Fruit fly (Drosophila melanogaster) S2 (cell line): ENCODE data around the gene Task7.

Experiments used
- CG8478 ChIP-seq: fragments of >200 bp; optimal IDR thresholded peaks from 2 replicates; lab custom pipeline; 2018
- CTCF ChIP-seq, 2 experiments: fragments of >200 bp; optimal IDR thresholded peaks; 2 replicates each; lab custom pipeline; 2018

DNA sequence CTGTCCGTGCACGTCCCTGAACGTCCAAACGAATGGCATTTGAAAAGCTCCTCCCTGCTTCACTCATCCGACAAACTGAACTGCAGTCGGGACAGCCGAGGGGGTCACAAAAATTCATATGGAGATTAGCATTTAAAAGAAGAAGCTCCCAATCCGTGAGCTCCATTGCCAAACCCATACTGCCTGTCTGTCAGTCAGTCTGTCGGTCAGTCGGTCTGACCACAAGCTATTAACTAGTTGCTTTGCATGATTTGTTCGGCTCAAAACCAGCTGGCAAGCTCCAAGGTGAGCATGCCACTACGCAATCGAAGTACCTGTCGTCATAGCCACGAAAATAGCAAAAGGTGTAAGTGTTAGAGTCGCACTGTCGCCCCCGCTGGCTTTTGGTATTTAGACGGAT lies 21.7 kb upstream of the Task7 start:
- no peak for TF ChIP-seq CG8478
- TF ChIP-seq CTCF (optimal IDR thresholded peaks at IDR 0.05; lab: Kevin White, UChicago), result no peak
